Worm (Caenorhabditis elegans): ENCODE results near the gene nrsn-1.

DNA sequence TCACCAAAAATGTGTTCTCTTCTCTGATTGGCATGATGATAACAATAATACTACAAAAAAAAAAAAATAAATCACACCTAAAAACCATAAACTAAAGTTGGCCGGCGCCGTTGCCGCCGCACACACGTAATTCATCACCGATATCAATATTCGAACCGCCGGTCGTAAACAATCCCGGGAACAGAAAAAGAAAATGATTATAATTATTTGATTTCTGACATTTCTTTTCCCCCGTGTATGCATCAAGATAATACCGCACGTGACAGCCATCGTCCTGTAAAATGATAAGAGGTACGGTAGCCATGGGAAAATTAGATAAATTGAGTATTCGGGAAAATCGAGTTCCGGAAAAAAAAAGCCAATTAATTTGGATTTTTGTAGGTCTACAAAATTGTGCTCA is 18.7 kb downstream of the nrsn-1 start:
- no peak for TF ChIP-seq fos-1 (tag; optimal IDR thresholded peaks at IDR 0.05)
- no peak for TF ChIP-seq sea-2 (GFP tag; optimal IDR thresholded peaks at IDR 0.05)
- TF ChIP-seq daf-12 (tag; optimal IDR thresholded peaks at IDR 0.05): no peak
- TF ChIP-seq zag-1 (tag; optimal IDR thresholded peaks at IDR 0.05): no peak
- no peak for TF ChIP-seq mml-1 (tag; optimal IDR thresholded peaks at IDR 0.05)
- TF ChIP-seq hmg-11 (tag; optimal IDR thresholded peaks at IDR 0.05): no peak
- no peak for TF ChIP-seq ztf-11 (tag; optimal IDR thresholded peaks at IDR 0.05)
- TF ChIP-seq unc-62 (GFP tag; optimal IDR thresholded peaks at IDR 0.05): no peak
- TF ChIP-seq nhr-237 (tag; optimal IDR thresholded peaks at IDR 0.05): no peak
- TF ChIP-seq nhr-77 (tag; optimal IDR thresholded peaks at IDR 0.05): no peak
